Fruit fly (Drosophila melanogaster) whole organism, prepupa: ENCODE data around the gene CG11892.

ENCODE experiments used
- Blimp-1 ChIP-seq: fragments of 200-800 bp; sonication (Bioruptor generic); optimal IDR thresholded peaks from 3 replicates; lab custom pipeline; 2017; ENCODE audit warnings: missing biosample characterization, missing genetic modification characterization, mild to moderate bottlenecking, moderate library complexity, missing genetic modification reagents
- CG10669 ChIP-seq: fragments of 200-800 bp; sonication (Bioruptor generic); optimal IDR thresholded peaks from 3 replicates; lab custom pipeline; 2018; ENCODE audit warnings: missing biosample characterization, mild to moderate bottlenecking, missing genetic modification characterization, moderate library complexity
- CG11762 ChIP-seq: fragments of 200-800 bp; sonication (Bioruptor generic); optimal IDR thresholded peaks from 3 replicates; lab custom pipeline; 2016; ENCODE audit warnings: missing biosample characterization, missing genetic modification characterization; ENCODE audit not compliant: insufficient read depth
- CG31627 ChIP-seq: fragments of 200-800 bp; sonication (Bioruptor generic); optimal IDR thresholded peaks from 3 replicates; lab custom pipeline; 2016; ENCODE audit warnings: missing biosample characterization, missing genetic modification characterization
- CG32006 ChIP-seq: fragments of 200-800 bp; sonication (Bioruptor generic); optimal IDR thresholded peaks from 3 replicates; lab custom pipeline; 2017; ENCODE audit warnings: missing biosample characterization, mild to moderate bottlenecking, missing genetic modification characterization
- CG6792 ChIP-seq: fragments of 200-800 bp; sonication (Bioruptor generic); optimal IDR thresholded peaks from 3 replicates; lab custom pipeline; 2016; ENCODE audit warnings: missing biosample characterization, missing genetic modification characterization
- CG6808 ChIP-seq: fragments of 200-800 bp; sonication (Bioruptor generic); optimal IDR thresholded peaks from 3 replicates; lab custom pipeline; 2017; ENCODE audit warnings: missing biosample characterization, missing genetic modification characterization, mild to moderate bottlenecking, moderate library complexity, missing genetic modification reagents
- Eip93F ChIP-seq: fragments of 200-800 bp; sonication (Bioruptor generic); optimal IDR thresholded peaks from 2 replicates; lab custom pipeline; 2016; ENCODE audit warnings: missing biosample characterization, mild to moderate bottlenecking, missing genetic modification characterization
- dac ChIP-seq: fragments of 200-800 bp; sonication (Bioruptor generic); optimal IDR thresholded peaks from 2 replicates; lab custom pipeline; 2017; ENCODE audit warnings: missing biosample characterization, mild to moderate bottlenecking, missing genetic modification characterization
- fd85E ChIP-seq: fragments of 200-800 bp; sonication (Bioruptor generic); optimal IDR thresholded peaks from 3 replicates; lab custom pipeline; 2016; ENCODE audit warnings: missing biosample characterization, missing genetic modification characterization

dm6 chr3R:25297678-25298077, 16.3 kb downstream of the CG11892 start, which contains the start of gene CG31097:
- no peak for TF ChIP-seq fd85E (GFP tag; lab: Kevin White, UChicago)
- TF ChIP-seq Blimp-1: no peak
- no peak for TF ChIP-seq Eip93F (GFP tag; lab: Kevin White, UChicago)
- TF ChIP-seq CG11762 (GFP tag; lab: Kevin White, UChicago): no peak
- TF ChIP-seq CG32006: no peak
- no peak for TF ChIP-seq dac
- TF ChIP-seq CG31627 (GFP tag; lab: Kevin White, UChicago): no peak
- no peak for TF ChIP-seq CG6808 (GFP tag; lab: Kevin White, UChicago)
- TF ChIP-seq CG10669 (GFP tag; lab: Kevin White, UChicago): no peak
- no peak for TF ChIP-seq CG6792 (GFP tag; lab: Kevin White, UChicago)
